Worm (Caenorhabditis elegans) whole organism, midembryonic: ENCODE data around the gene tpra-1.

Source experiments
- klf-2 ChIP-seq: fragments of 200-800 bp; sonication (Bioruptor generic); conservative IDR thresholded peaks from 2 replicates; pipeline ENCODE4 v1.3.6; 2022; ENCODE audit warnings: missing genetic modification reagents, missing genetic modification characterization, missing compliant biosample characterization
- med-1 ChIP-seq: sonication (generic microtip); optimal IDR thresholded peaks from 2 replicates; lab custom pipeline; 2017; ENCODE audit warnings: missing genetic modification characterization, mild to moderate bottlenecking, missing compliant biosample characterization, antibody characterized with exemption, missing genetic modification reagents; ENCODE audit not compliant: insufficient read depth
- ztf-29 ChIP-seq: fragments of 200-800 bp; sonication (Bioruptor generic); IDR thresholded peaks from 2 replicates; pipeline ENCODE4 v1.3.6; 2022; ENCODE audit warnings: missing genetic modification reagents, missing genetic modification characterization, missing compliant biosample characterization

DNA sequence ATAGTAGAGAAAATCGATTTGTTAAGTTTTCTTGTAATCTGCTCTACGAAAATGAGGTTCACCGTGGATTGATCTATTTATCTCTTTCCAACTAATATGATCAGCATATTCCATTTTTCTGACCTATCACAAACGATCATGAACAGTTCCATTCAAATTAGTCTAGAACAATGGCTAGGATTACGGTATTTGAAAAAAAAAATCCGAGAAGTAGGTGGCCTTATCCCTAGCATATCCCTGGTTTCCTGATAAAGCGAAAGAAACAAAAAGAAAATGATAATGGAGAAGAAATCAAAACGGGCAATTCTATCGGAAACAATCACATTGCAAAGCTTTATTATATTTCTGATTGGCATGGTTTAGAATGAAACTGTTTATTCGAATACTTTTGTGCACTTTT lies 36.5 kb downstream of the tpra-1 start, which contains the start of gene mltn-12:
- TF ChIP-seq ztf-29 (GFP tag; lab: Robert Waterston, UW), result no peak
- no peak for TF ChIP-seq klf-2 (GFP tag; lab: Robert Waterston, UW)
- TF ChIP-seq med-1 (GFP tag; lab: Kevin White, UChicago), result no peak
